Worm (Caenorhabditis elegans) whole organism, midembryonic: Measurements from ENCODE around the gene mtcu-2.

Source experiments
- cog-1 ChIP-seq: sonication (generic microtip); optimal IDR thresholded peaks from 2 replicates; lab custom pipeline; 2016; ENCODE audit warnings: missing genetic modification characterization, missing compliant biosample characterization
- flt-1 ChIP-seq: fragments of 200-800 bp; sonication (Bioruptor generic); IDR thresholded peaks from 2 replicates; pipeline ENCODE4 v1.3.6; 2022; ENCODE audit warnings: missing genetic modification characterization, missing compliant biosample characterization
- klf-2 ChIP-seq: fragments of 200-800 bp; sonication (Bioruptor generic); conservative IDR thresholded peaks from 2 replicates; pipeline ENCODE4 v1.3.6; 2022; ENCODE audit warnings: missing genetic modification reagents, missing genetic modification characterization, missing compliant biosample characterization
- med-1 ChIP-seq: sonication (generic microtip); optimal IDR thresholded peaks from 2 replicates; lab custom pipeline; 2017; ENCODE audit warnings: missing genetic modification characterization, mild to moderate bottlenecking, missing compliant biosample characterization, antibody characterized with exemption, missing genetic modification reagents; ENCODE audit not compliant: insufficient read depth
- ref-1 ChIP-seq: fragments of 200-800 bp; sonication (Bioruptor generic); conservative IDR thresholded peaks from 2 replicates; pipeline ENCODE4 v1.3.6; 2022; ENCODE audit warnings: missing genetic modification reagents, missing genetic modification characterization, missing compliant biosample characterization
- tab-1 ChIP-seq: fragments of 200-800 bp; sonication (Bioruptor generic); IDR thresholded peaks from 2 replicates; pipeline ENCODE4 v1.3.6; 2022; ENCODE audit warnings: missing genetic modification characterization, missing compliant biosample characterization
- ztf-23 ChIP-seq: fragments of 200-800 bp; sonication (Bioruptor generic); IDR thresholded peaks from 2 replicates; pipeline ENCODE4 v1.3.6; 2022; ENCODE audit warnings: missing genetic modification reagents, missing genetic modification characterization, missing compliant biosample characterization
- ztf-29 ChIP-seq: fragments of 200-800 bp; sonication (Bioruptor generic); IDR thresholded peaks from 2 replicates; pipeline ENCODE4 v1.3.6; 2022; ENCODE audit warnings: missing genetic modification reagents, missing genetic modification characterization, missing compliant biosample characterization

DNA sequence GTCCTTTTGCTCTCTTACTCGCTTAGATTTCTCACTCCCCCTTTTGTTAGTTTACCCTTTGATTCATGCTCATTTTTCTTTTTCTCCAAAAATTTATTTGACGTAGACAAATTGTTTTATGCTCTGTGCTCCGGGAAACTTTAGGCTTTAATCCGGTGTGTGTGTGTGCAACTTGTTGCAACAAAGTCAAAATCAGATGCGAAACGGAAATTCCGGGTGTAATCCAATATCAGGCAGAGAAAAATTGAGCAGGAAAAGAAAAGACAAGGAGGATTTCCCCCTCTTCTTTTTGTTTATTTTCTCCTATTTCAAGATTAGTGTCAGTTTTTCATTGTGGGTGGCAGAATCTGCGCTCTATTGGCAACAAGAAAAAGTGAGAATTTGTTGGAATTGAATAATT is 40.5 kb downstream of the mtcu-2 start:
- TF ChIP-seq tab-1 (GFP tag; lab: Robert Waterston, UW) (no peak), ref-1 (GFP tag; lab: Robert Waterston, UW) (no peak), klf-2 (GFP tag; lab: Robert Waterston, UW) (no peak), cog-1 (tag; lab: Kevin White, UChicago) (no peak), ztf-23 (no peak), med-1 (GFP tag; lab: Kevin White, UChicago) (no peak), flt-1 (no peak), ztf-29 (GFP tag; lab: Robert Waterston, UW) (no peak)
